Worm (Caenorhabditis elegans) whole organism, L4/young adult: ENCODE measurements around the gene F13B12.6.

ENCODE experiments used
- W03F9.2 ChIP-seq: fragments of 150-350 bp; optimal IDR thresholded peaks from 2 replicates; lab custom pipeline; 2014; ENCODE audit warnings: missing biosample characterization, missing genetic modification characterization
- dao-5 ChIP-seq: sonication (generic microtip); optimal IDR thresholded peaks from 2 replicates; lab custom pipeline; 2016; ENCODE audit warnings: missing genotype, missing genetic modification characterization, moderate library complexity, missing compliant biosample characterization
- him-1 ChIP-seq: sonication (generic microtip); optimal IDR thresholded peaks from 2 replicates; lab custom pipeline; 2016; ENCODE audit warnings: missing genotype, missing genetic modification reagents, missing genetic modification characterization, missing compliant biosample characterization

- no peak for TF ChIP-seq him-1
- TF ChIP-seq W03F9.2 (tag; lab: Kevin White, UChicago) = no peak
- no peak for TF ChIP-seq dao-5 (tag; lab: Kevin White, UChicago)
Observed at ce11 chrIV:10409377-10409776, 8.3 kb downstream of the F13B12.6 start, which contains the start of gene rfk-1.
